Worm (Caenorhabditis elegans): Measurements from ENCODE around the gene clc-9.

clc-9 gene

DNA sequence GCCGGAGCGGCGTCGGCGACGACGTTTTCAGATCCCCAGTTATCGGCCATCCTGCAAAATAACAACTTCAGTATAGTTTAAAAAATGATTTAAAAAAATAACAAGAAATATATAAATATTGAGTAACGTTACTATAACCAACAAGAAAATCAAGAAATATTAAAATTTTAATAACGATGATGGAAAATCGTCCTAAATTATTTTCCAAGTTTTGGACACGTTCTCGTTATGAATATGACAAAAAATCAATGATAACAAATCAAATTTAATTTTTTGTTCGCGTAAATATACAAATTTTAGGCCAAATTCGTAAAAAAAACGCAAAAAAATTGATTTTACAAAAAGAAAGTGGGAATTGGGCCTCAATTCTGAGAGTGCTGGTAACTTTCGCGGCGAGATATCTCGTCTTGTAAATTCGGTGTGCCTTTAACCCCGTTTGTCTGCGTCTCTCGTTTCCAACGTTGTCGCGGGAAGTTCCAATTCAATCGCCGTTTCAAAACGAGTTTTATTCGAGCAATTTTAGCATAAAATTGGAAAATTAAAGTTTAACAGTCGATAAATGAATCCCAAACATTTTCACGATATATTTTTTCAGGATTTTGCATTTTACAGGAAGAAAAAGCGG lies 1.6 kb upstream of the clc-9 start, which contains the start of gene rps-5:
Gene rps-5, minus strand, starts transcription at position 51 of the 625 bp plus-strand sequence.
- no peak for TF ChIP-seq nhr-237 (tag; optimal IDR thresholded peaks at IDR 0.05)
- peak; percentile 22 for TF ChIP-seq sma-3 (GFP tag; optimal IDR thresholded peaks at IDR 0.05)
- no peak for TF ChIP-seq nhr-12 (tag; optimal IDR thresholded peaks at IDR 0.05)
- no peak for TF ChIP-seq ztf-4 (tag; optimal IDR thresholded peaks at IDR 0.05)
- peak; percentile 71 for TF ChIP-seq C34F6.9 (tag; optimal IDR thresholded peaks at IDR 0.05)
- no peak for TF ChIP-seq elt-1 (tag; optimal IDR thresholded peaks at IDR 0.05)
- TF ChIP-seq nhr-6 (tag; optimal IDR thresholded peaks at IDR 0.05), result no peak
- TF ChIP-seq peb-1 (tag; optimal IDR thresholded peaks at IDR 0.05), result no peak
- TF ChIP-seq ZK546.5 (tag; optimal IDR thresholded peaks at IDR 0.05), result peak; percentile 15
- no peak for TF ChIP-seq nhr-23 (tag; optimal IDR thresholded peaks at IDR 0.05)
- TF ChIP-seq nhr-10 (tag; optimal IDR thresholded peaks at IDR 0.05), result no peak
- no peak for TF ChIP-seq ztf-1 (GFP tag; conservative IDR thresholded peaks at IDR 0.05)
- peak; percentile 41 for TF ChIP-seq sma-9 (GFP tag; optimal IDR thresholded peaks at IDR 0.05)
- TF ChIP-seq sma-9 (tag; optimal IDR thresholded peaks at IDR 0.05), result no peak
- peak; percentile 65 for TF ChIP-seq crh-2 (tag; optimal IDR thresholded peaks at IDR 0.05)
- peak; percentile 86 for TF ChIP-seq unc-55 (GFP tag; optimal IDR thresholded peaks at IDR 0.05)
- no peak for TF ChIP-seq aly-2 (tag; optimal IDR thresholded peaks at IDR 0.05)
- no peak for TF ChIP-seq mdl-1 (tag; optimal IDR thresholded peaks at IDR 0.05)
- TF ChIP-seq lsy-2 (tag; optimal IDR thresholded peaks at IDR 0.05), result peak; percentile 50 to 89
- TF ChIP-seq mbf-1 (tag; optimal IDR thresholded peaks at IDR 0.05), result no peak
- peak; percentile 61 for TF ChIP-seq lin-13 (GFP tag; optimal IDR thresholded peaks at IDR 0.05)
- TF ChIP-seq nhr-25 (tag; optimal IDR thresholded peaks at IDR 0.05), result peak; percentile 59
- no peak for TF ChIP-seq egl-27 (tag; optimal IDR thresholded peaks at IDR 0.05)
- peak; percentile 78 for TF ChIP-seq gmeb-1 (tag; optimal IDR thresholded peaks at IDR 0.05)
- TF ChIP-seq mab-5 (tag; optimal IDR thresholded peaks at IDR 0.05), result peak; percentile 14
- no peak for TF ChIP-seq lin-39 (tag; optimal IDR thresholded peaks at IDR 0.05)
- no peak for TF ChIP-seq ceh-82 (tag; optimal IDR thresholded peaks at IDR 0.05)
- TF ChIP-seq ama-1 (optimal IDR thresholded peaks at IDR 0.05), result peak; percentile 18
- TF ChIP-seq ceh-16 (tag; optimal IDR thresholded peaks at IDR 0.05), result no peak
- no peak for TF ChIP-seq skn-1 (tag; optimal IDR thresholded peaks at IDR 0.05)
- no peak for TF ChIP-seq alr-1 (tag; optimal IDR thresholded peaks at IDR 0.05)
- TF ChIP-seq blmp-1 (tag; optimal IDR thresholded peaks at IDR 0.05; ENCODE audit: insufficient read depth), result no peak
- no peak for TF ChIP-seq dmd-4 (tag; optimal IDR thresholded peaks at IDR 0.05)
- TF ChIP-seq unc-62 (GFP tag; optimal IDR thresholded peaks at IDR 0.05), result no peak
- no peak for TF ChIP-seq Y55F3AM.14 (GFP tag; optimal IDR thresholded peaks at IDR 0.05)
- no peak for TF ChIP-seq nhr-77 (tag; optimal IDR thresholded peaks at IDR 0.05)
- TF ChIP-seq nhr-129 (tag; optimal IDR thresholded peaks at IDR 0.05), result peak; percentile 71
- no peak for TF ChIP-seq unc-39 (tag; optimal IDR thresholded peaks at IDR 0.05)
- peak; percentile 29 for TF ChIP-seq sem-4 (tag; optimal IDR thresholded peaks at IDR 0.05)
- TF ChIP-seq nhr-11 (tag; optimal IDR thresholded peaks at IDR 0.05), result no peak
- no peak for TF ChIP-seq zag-1 (tag; optimal IDR thresholded peaks at IDR 0.05)
- no peak for TF ChIP-seq R02D3.7 (tag; optimal IDR thresholded peaks at IDR 0.05)
- TF ChIP-seq ztf-11 (tag; optimal IDR thresholded peaks at IDR 0.05), result no peak
- peak; percentile 20 for TF ChIP-seq F13H6.1 (tag; optimal IDR thresholded peaks at IDR 0.05)
- TF ChIP-seq elt-3 (tag; optimal IDR thresholded peaks at IDR 0.05), result no peak
- TF ChIP-seq fos-1 (tag; optimal IDR thresholded peaks at IDR 0.05), result peak; percentile 33
- peak; percentile 33 for TF ChIP-seq nhr-21 (tag; optimal IDR thresholded peaks at IDR 0.05)
- TF ChIP-seq snpc-4 (tag; optimal IDR thresholded peaks at IDR 0.05), result peak; percentile 49
- TF ChIP-seq lin-11 (tag; optimal IDR thresholded peaks at IDR 0.05), result peak; percentile 47
